Worm (Caenorhabditis elegans) whole organism, midembryonic: ENCODE results near the gene F41C3.7.

Source experiments
- T22C8.4 ChIP-seq: fragments of 200-800 bp; sonication (Bioruptor generic); IDR thresholded peaks from 2 replicates; pipeline ENCODE4 v1.3.6; 2022; ENCODE audit warnings: missing genetic modification characterization, missing compliant biosample characterization
- cog-1 ChIP-seq: sonication (generic microtip); optimal IDR thresholded peaks from 2 replicates; lab custom pipeline; 2016; ENCODE audit warnings: missing genetic modification characterization, missing compliant biosample characterization
- flt-1 ChIP-seq: fragments of 200-800 bp; sonication (Bioruptor generic); IDR thresholded peaks from 2 replicates; pipeline ENCODE4 v1.3.6; 2022; ENCODE audit warnings: missing genetic modification characterization, missing compliant biosample characterization
- klf-2 ChIP-seq: fragments of 200-800 bp; sonication (Bioruptor generic); conservative IDR thresholded peaks from 2 replicates; pipeline ENCODE4 v1.3.6; 2022; ENCODE audit warnings: missing genetic modification reagents, missing genetic modification characterization, missing compliant biosample characterization
- med-1 ChIP-seq: sonication (generic microtip); optimal IDR thresholded peaks from 2 replicates; lab custom pipeline; 2017; ENCODE audit warnings: missing genetic modification characterization, mild to moderate bottlenecking, missing compliant biosample characterization, antibody characterized with exemption, missing genetic modification reagents; ENCODE audit not compliant: insufficient read depth
- ref-1 ChIP-seq: fragments of 200-800 bp; sonication (Bioruptor generic); conservative IDR thresholded peaks from 2 replicates; pipeline ENCODE4 v1.3.6; 2022; ENCODE audit warnings: missing genetic modification reagents, missing genetic modification characterization, missing compliant biosample characterization
- tab-1 ChIP-seq: fragments of 200-800 bp; sonication (Bioruptor generic); IDR thresholded peaks from 2 replicates; pipeline ENCODE4 v1.3.6; 2022; ENCODE audit warnings: missing genetic modification characterization, missing compliant biosample characterization
- ztf-23 ChIP-seq: fragments of 200-800 bp; sonication (Bioruptor generic); IDR thresholded peaks from 2 replicates; pipeline ENCODE4 v1.3.6; 2022; ENCODE audit warnings: missing genetic modification reagents, missing genetic modification characterization, missing compliant biosample characterization
- ztf-29 ChIP-seq: fragments of 200-800 bp; sonication (Bioruptor generic); IDR thresholded peaks from 2 replicates; pipeline ENCODE4 v1.3.6; 2022; ENCODE audit warnings: missing genetic modification reagents, missing genetic modification characterization, missing compliant biosample characterization

The F41C3.7 gene

ce11 chrII:4766284-4766683, 36.5 kb downstream of the F41C3.7 start, which contains the start of gene ttm-2:
Gene ttm-2 (minus strand): TSS chrII:4766384.
- TF ChIP-seq ref-1 (GFP tag; lab: Robert Waterston, UW), result no peak
- TF ChIP-seq cog-1, result no peak
- no peak for TF ChIP-seq klf-2
- TF ChIP-seq ztf-23 (GFP tag; lab: Robert Waterston, UW), result no peak
- TF ChIP-seq flt-1 (GFP tag; lab: Robert Waterston, UW), result no peak
- no peak for TF ChIP-seq med-1 (GFP tag; lab: Kevin White, UChicago)
- no peak for TF ChIP-seq ztf-29
- TF ChIP-seq tab-1, result no peak
- no peak for TF ChIP-seq T22C8.4 (GFP tag; lab: Robert Waterston, UW)

- TF ChIP-seq tab-1 (no peak), ref-1 (GFP tag; lab: Robert Waterston, UW) (no peak)
Observed at ce11 chrII:4767612-4768011, 37.8 kb downstream of the F41C3.7 start.

ce11 chrII:4769096-4769495, 39.3 kb downstream of the F41C3.7 start:
- TF ChIP-seq klf-2, result no peak
- no peak for TF ChIP-seq tab-1
- no peak for TF ChIP-seq T22C8.4 (GFP tag; lab: Robert Waterston, UW)
- no peak for TF ChIP-seq med-1 (GFP tag; lab: Kevin White, UChicago)
- no peak for TF ChIP-seq ref-1 (GFP tag; lab: Robert Waterston, UW)

- TF ChIP-seq tab-1, result no peak
- no peak for TF ChIP-seq cog-1
- TF ChIP-seq flt-1 (GFP tag; lab: Robert Waterston, UW), result no peak
- TF ChIP-seq med-1 (GFP tag; lab: Kevin White, UChicago), result no peak
- no peak for TF ChIP-seq ref-1 (GFP tag; lab: Robert Waterston, UW)
- no peak for TF ChIP-seq ztf-23 (GFP tag; lab: Robert Waterston, UW)
- TF ChIP-seq T22C8.4 (GFP tag; lab: Robert Waterston, UW), result no peak
- TF ChIP-seq klf-2, result no peak
- no peak for TF ChIP-seq ztf-29
Observed at ce11 chrII:4769886-4770285, 40.1 kb downstream of the F41C3.7 start.

ce11 chrII:4771282-4771681, 41.4 kb downstream of the F41C3.7 start, which contains the start of gene F26G1.5:
Gene F26G1.5 (minus strand): TSS chrII:4771382.
- TF ChIP-seq ref-1 (GFP tag; lab: Robert Waterston, UW), result no peak
- TF ChIP-seq ztf-29, result no peak
- no peak for TF ChIP-seq ztf-23 (GFP tag; lab: Robert Waterston, UW)
- TF ChIP-seq klf-2, result no peak
- no peak for TF ChIP-seq flt-1 (GFP tag; lab: Robert Waterston, UW)
- TF ChIP-seq cog-1, result no peak
- no peak for TF ChIP-seq tab-1
- no peak for TF ChIP-seq T22C8.4 (GFP tag; lab: Robert Waterston, UW)
- TF ChIP-seq med-1 (GFP tag; lab: Kevin White, UChicago), result no peak

- TF ChIP-seq ref-1 (GFP tag; lab: Robert Waterston, UW), result no peak
- no peak for TF ChIP-seq T22C8.4 (GFP tag; lab: Robert Waterston, UW)
- TF ChIP-seq med-1 (GFP tag; lab: Kevin White, UChicago), result no peak
- no peak for TF ChIP-seq klf-2
- no peak for TF ChIP-seq ztf-29
- TF ChIP-seq ztf-23 (GFP tag; lab: Robert Waterston, UW), result no peak
- TF ChIP-seq tab-1, result no peak
- no peak for TF ChIP-seq cog-1
- TF ChIP-seq flt-1 (GFP tag; lab: Robert Waterston, UW), result no peak
Observed at ce11 chrII:4772441-4772840, 42.6 kb downstream of the F41C3.7 start.

ce11 chrII:4773891-4774432, 44.1 kb downstream of the F41C3.7 start, which contains the start of the genes F26G1.9 and F26G1.10:
Gene F26G1.9 (minus strand): TSS chrII:4773991.
Gene F26G1.10 (plus strand): TSS chrII:4774382.
- no peak for TF ChIP-seq klf-2
- TF ChIP-seq med-1 (GFP tag; lab: Kevin White, UChicago), result no peak
- TF ChIP-seq tab-1, result no peak
- no peak for TF ChIP-seq ztf-23 (GFP tag; lab: Robert Waterston, UW)
- TF ChIP-seq cog-1, result no peak
- no peak for TF ChIP-seq ztf-29
- TF ChIP-seq T22C8.4 (GFP tag; lab: Robert Waterston, UW), result no peak
- no peak for TF ChIP-seq ref-1 (GFP tag; lab: Robert Waterston, UW)
- TF ChIP-seq flt-1 (GFP tag; lab: Robert Waterston, UW), result no peak

ce11 chrII:4775802-4776201, 46.0 kb downstream of the F41C3.7 start:
- TF ChIP-seq flt-1 (GFP tag; lab: Robert Waterston, UW), result no peak
- TF ChIP-seq tab-1, result no peak
- no peak for TF ChIP-seq ztf-29
- no peak for TF ChIP-seq klf-2
- no peak for TF ChIP-seq T22C8.4 (GFP tag; lab: Robert Waterston, UW)
- no peak for TF ChIP-seq ztf-23 (GFP tag; lab: Robert Waterston, UW)
- no peak for TF ChIP-seq ref-1 (GFP tag; lab: Robert Waterston, UW)
- TF ChIP-seq cog-1, result no peak

- TF ChIP-seq flt-1 (GFP tag; lab: Robert Waterston, UW) (no peak), ztf-29 (no peak), T22C8.4 (GFP tag; lab: Robert Waterston, UW) (no peak), tab-1 (no peak), cog-1 (no peak)
Observed at ce11 chrII:4776933-4777332, 47.1 kb downstream of the F41C3.7 start, which contains the start of gene F26G1.11. Gene F26G1.11 (plus strand): TSS chrII:4777137.

- no peak for TF ChIP-seq ref-1 (GFP tag; lab: Robert Waterston, UW)
- no peak for TF ChIP-seq T22C8.4 (GFP tag; lab: Robert Waterston, UW)
- no peak for TF ChIP-seq cog-1
- TF ChIP-seq tab-1, result no peak
- TF ChIP-seq ztf-29, result no peak
- no peak for TF ChIP-seq klf-2
- no peak for TF ChIP-seq med-1 (GFP tag; lab: Kevin White, UChicago)
- TF ChIP-seq flt-1 (GFP tag; lab: Robert Waterston, UW), result no peak
- TF ChIP-seq ztf-23 (GFP tag; lab: Robert Waterston, UW), result no peak
Observed at ce11 chrII:4779753-4780152, 49.9 kb downstream of the F41C3.7 start.
